Fruit fly (Drosophila melanogaster) whole organism, embryonic: ENCODE results near the gene RfC4.

ENCODE experiments used
- Adf1 ChIP-seq: fragments of 200-800 bp; sonication (Bioruptor generic); IDR thresholded peaks from 2 replicates; pipeline ENCODE4 v1.3.6; 2022; ENCODE audit warnings: missing biosample characterization, missing genetic modification characterization
- Aef1 ChIP-seq: fragments of 200-800 bp; sonication (Bioruptor generic); IDR thresholded peaks from 3 replicates; pipeline ENCODE4 v1.3.6; 2022; ENCODE audit warnings: missing biosample characterization, missing genetic modification characterization
- Asciz ChIP-seq: fragments of 200-800 bp; sonication (Bioruptor generic); optimal IDR thresholded peaks from 2 replicates; lab custom pipeline; 2017; ENCODE audit warnings: missing biosample characterization, mild to moderate bottlenecking, missing genetic modification characterization, missing genetic modification reagents
- B-H1 ChIP-seq: fragments of 200-800 bp; sonication (Bioruptor generic); IDR thresholded peaks from 3 replicates; pipeline ENCODE4 v1.3.6; 2022; ENCODE audit warnings: missing biosample characterization, missing genetic modification characterization
- CG10431 ChIP-seq: fragments of 200-800 bp; sonication (Bioruptor generic); optimal IDR thresholded peaks from 3 replicates; lab custom pipeline; 2018; ENCODE audit warnings: missing biosample characterization, mild to moderate bottlenecking, missing genetic modification characterization
- CG10959 ChIP-seq: fragments of 200-800 bp; sonication (Bioruptor generic); IDR thresholded peaks from 2 replicates; pipeline ENCODE4 v1.3.6; 2022; ENCODE audit warnings: missing biosample characterization, missing genetic modification characterization
- CG13894 ChIP-seq: fragments of 200-800 bp; sonication (Bioruptor generic); optimal IDR thresholded peaks from 3 replicates; lab custom pipeline; 2018; ENCODE audit warnings: missing biosample characterization, mild to moderate bottlenecking, missing genetic modification characterization, moderate library complexity
- CG14965 ChIP-seq: fragments of 200-800 bp; sonication (Bioruptor generic); optimal IDR thresholded peaks from 2 replicates; lab custom pipeline; 2016; ENCODE audit warnings: missing biosample characterization, missing genetic modification characterization, borderline replicate concordance
- CG17385 ChIP-seq: fragments of 200-800 bp; sonication (Bioruptor generic); optimal IDR thresholded peaks from 3 replicates; lab custom pipeline; 2018; ENCODE audit warnings: missing biosample characterization, mild to moderate bottlenecking, missing genetic modification characterization
- CG1832 ChIP-seq: fragments of 200-800 bp; sonication (Bioruptor generic); optimal IDR thresholded peaks from 2 replicates; lab custom pipeline; 2017; ENCODE audit warnings: missing biosample characterization, mild to moderate bottlenecking, missing genetic modification characterization, inconsistent platforms
- CG2120 ChIP-seq: fragments of 200-800 bp; sonication (Bioruptor generic); optimal IDR thresholded peaks from 3 replicates; lab custom pipeline; 2016; ENCODE audit warnings: missing biosample characterization, missing genetic modification characterization
- CG2202 ChIP-seq: fragments of 200-800 bp; sonication (Bioruptor generic); optimal IDR thresholded peaks from 2 replicates; lab custom pipeline; 2018; ENCODE audit warnings: missing biosample characterization, mild to moderate bottlenecking, missing genetic modification characterization
- CG2678 ChIP-seq: fragments of 200-800 bp; sonication (Bioruptor generic); optimal IDR thresholded peaks from 3 replicates; lab custom pipeline; 2019; ENCODE audit warnings: missing biosample characterization, mild to moderate bottlenecking, missing genetic modification characterization, moderate library complexity
- CG32532 ChIP-seq: fragments of 200-800 bp; sonication (Bioruptor generic); IDR thresholded peaks from 2 replicates; pipeline ENCODE4 v1.3.6; 2022; ENCODE audit warnings: missing biosample characterization, missing genetic modification characterization
- CG32767 ChIP-seq: fragments of 200-800 bp; sonication (Bioruptor generic); IDR thresholded peaks from 2 replicates; pipeline ENCODE4 v1.3.6; 2022; ENCODE audit warnings: missing biosample characterization, missing genetic modification characterization
- CG34376 ChIP-seq: fragments of 200-800 bp; sonication (Bioruptor generic); optimal IDR thresholded peaks from 2 replicates; lab custom pipeline; 2018; ENCODE audit warnings: missing biosample characterization, mild to moderate bottlenecking, missing genetic modification characterization
- CG4617 ChIP-seq: fragments of 200-800 bp; sonication (Bioruptor generic); optimal IDR thresholded peaks from 3 replicates; lab custom pipeline; 2016; ENCODE audit warnings: missing biosample characterization, missing genetic modification characterization, borderline replicate concordance
- CG6254 ChIP-seq: fragments of 200-800 bp; sonication (Bioruptor generic); optimal IDR thresholded peaks from 3 replicates; lab custom pipeline; 2017; ENCODE audit warnings: mild to moderate bottlenecking, missing biosample characterization, missing genetic modification reagents, missing genetic modification characterization
- CG6683 ChIP-seq: fragments of 200-800 bp; sonication (Bioruptor generic); optimal IDR thresholded peaks from 2 replicates; lab custom pipeline; 2017; ENCODE audit warnings: missing biosample characterization, mild to moderate bottlenecking, missing genetic modification characterization, missing genetic modification reagents
- CG6689 ChIP-seq: fragments of 200-800 bp; sonication (Bioruptor generic); IDR thresholded peaks from 2 replicates; pipeline ENCODE4 v1.3.6; 2022; ENCODE audit warnings: missing biosample characterization, missing genetic modification characterization
- CkIIα-i1 ChIP-seq: fragments of 200-800 bp; sonication (Bioruptor generic); IDR thresholded peaks from 2 replicates; pipeline ENCODE4 v1.3.6; 2022; ENCODE audit warnings: missing biosample characterization, missing genetic modification characterization
- D19B ChIP-seq: fragments of 200-800 bp; sonication (Bioruptor generic); optimal IDR thresholded peaks from 2 replicates; lab custom pipeline; 2017; ENCODE audit warnings: missing biosample characterization, mild to moderate bottlenecking, missing genetic modification characterization
- Doc2 ChIP-seq: fragments of 200-800 bp; sonication (Bioruptor generic); IDR thresholded peaks from 2 replicates; pipeline ENCODE4 v1.3.6; 2022; ENCODE audit warnings: missing biosample characterization, missing genetic modification characterization
- Hr51 ChIP-seq, 2 experiments: fragments of 200-800 bp; sonication (Bioruptor generic); optimal IDR thresholded peaks; 2 replicates in 1 of 2; 3 replicates in 1 of 2; lab custom pipeline; 2016 to 2018; ENCODE audit warnings: missing biosample characterization in 2 of 2, missing genetic modification characterization in 2 of 2, mild to moderate bottlenecking in 1 of 2, moderate library complexity in 1 of 2
- Lpt ChIP-seq: fragments of >200 bp; optimal IDR thresholded peaks from 2 replicates; lab custom pipeline; 2018; ENCODE audit warnings: missing biosample characterization, missing genetic modification characterization
- Med ChIP-seq: fragments of 200-800 bp; sonication (Bioruptor generic); peaks from one replicate; lab custom pipeline; 2016; ENCODE audit warnings: missing biosample characterization, missing genetic modification characterization, mild to moderate bottlenecking, inconsistent platforms, moderate library complexity
- PHDP ChIP-seq: fragments of 200-800 bp; sonication (Bioruptor generic); optimal IDR thresholded peaks from 3 replicates; lab custom pipeline; 2018; ENCODE audit warnings: missing biosample characterization, mild to moderate bottlenecking, missing genetic modification characterization, moderate library complexity
- Ptx1 ChIP-seq: fragments of 200-800 bp; sonication (Bioruptor generic); IDR thresholded peaks from 2 replicates; pipeline ENCODE4 v1.3.6; 2022; ENCODE audit warnings: missing biosample characterization, missing genetic modification characterization
- abd-A ChIP-seq: fragments of 200-800 bp; sonication (Bioruptor generic); optimal IDR thresholded peaks from 3 replicates; lab custom pipeline; 2019; ENCODE audit warnings: missing biosample characterization, mild to moderate bottlenecking, missing genetic modification characterization, moderate library complexity
- ap ChIP-seq: fragments of 200-800 bp; sonication (Bioruptor generic); IDR thresholded peaks from 2 replicates; pipeline ENCODE4 v1.3.6; 2022; ENCODE audit warnings: missing biosample characterization, missing genetic modification characterization
- bab2 ChIP-seq: fragments of 200-800 bp; sonication (Bioruptor generic); optimal IDR thresholded peaks from 2 replicates; lab custom pipeline; 2016; ENCODE audit warnings: missing biosample characterization, missing genetic modification characterization
- cato ChIP-seq: fragments of 200-800 bp; sonication (Bioruptor generic); optimal IDR thresholded peaks from 2 replicates; lab custom pipeline; 2016; ENCODE audit warnings: missing biosample characterization, missing genetic modification characterization, borderline replicate concordance
- chinmo ChIP-seq: fragments of 200-800 bp; sonication (Bioruptor generic); IDR thresholded peaks from 4 replicates; pipeline ENCODE4 v1.3.6; 2022; ENCODE audit warnings: missing biosample characterization, missing genetic modification characterization; ENCODE audit not compliant: partially characterized antibody
- da ChIP-seq: fragments of 200-800 bp; sonication (Bioruptor generic); optimal IDR thresholded peaks from 2 replicates; lab custom pipeline; 2016; ENCODE audit warnings: missing biosample characterization, missing genetic modification characterization
- ems ChIP-seq: fragments of 200-800 bp; sonication (Bioruptor generic); optimal IDR thresholded peaks from 3 replicates; lab custom pipeline; 2016; ENCODE audit warnings: missing biosample characterization, missing genetic modification characterization
- exex ChIP-seq: fragments of 200-800 bp; sonication (Bioruptor generic); optimal IDR thresholded peaks from 4 replicates; lab custom pipeline; 2018; ENCODE audit warnings: missing biosample characterization, mild to moderate bottlenecking, missing genetic modification characterization, moderate library complexity
- grn ChIP-seq: fragments of 200-800 bp; sonication (Bioruptor generic); optimal IDR thresholded peaks from 3 replicates; lab custom pipeline; 2017; ENCODE audit warnings: missing biosample characterization, missing genetic modification characterization
- gro ChIP-seq: fragments of 200-800 bp; sonication (Bioruptor generic); optimal IDR thresholded peaks from 2 replicates; lab custom pipeline; 2016; ENCODE audit warnings: missing biosample characterization, missing genetic modification characterization
- lab ChIP-seq: fragments of 200-800 bp; sonication (Bioruptor generic); optimal IDR thresholded peaks from 3 replicates; lab custom pipeline; 2017; ENCODE audit warnings: missing biosample characterization, missing genetic modification characterization, mild to moderate bottlenecking, moderate library complexity, missing genetic modification reagents
- lola ChIP-seq, 3 experiments: fragments of >200 bp in 2 of 3; fragments of 200-800 bp in 1 of 3; sonication (Bioruptor generic) in 1 of 3; optimal IDR thresholded peaks; 2 replicates each; lab custom pipeline; 2017 to 2019; ENCODE audit warnings: missing biosample characterization in 3 of 3, missing genetic modification characterization in 3 of 3, mild to moderate bottlenecking in 1 of 3, moderate library complexity in 1 of 3
- nerfin-1 ChIP-seq: fragments of 200-800 bp; sonication (Bioruptor generic); optimal IDR thresholded peaks from 3 replicates; lab custom pipeline; 2019; ENCODE audit warnings: missing biosample characterization, mild to moderate bottlenecking, missing genetic modification characterization, moderate library complexity
- nmo ChIP-seq: fragments of 200-800 bp; sonication (Bioruptor generic); optimal IDR thresholded peaks from 2 replicates; lab custom pipeline; 2018; ENCODE audit warnings: missing biosample characterization, mild to moderate bottlenecking, missing genetic modification characterization, moderate library complexity
- sd ChIP-seq: fragments of 200-800 bp; sonication (Bioruptor generic); optimal IDR thresholded peaks from 3 replicates; lab custom pipeline; 2018; ENCODE audit warnings: missing biosample characterization, mild to moderate bottlenecking, missing genetic modification characterization, moderate library complexity
- sens ChIP-seq: fragments of 200-800 bp; sonication (Bioruptor generic); peaks from one replicate; lab custom pipeline; 2016; ENCODE audit warnings: missing biosample characterization, missing genetic modification characterization
- tgo ChIP-seq: fragments of 200-800 bp; sonication (Bioruptor generic); IDR thresholded peaks from 3 replicates; pipeline ENCODE4 v1.3.6; 2022; ENCODE audit warnings: missing biosample characterization, missing genetic modification characterization
- usp ChIP-seq: fragments of >200 bp; optimal IDR thresholded peaks from 2 replicates; lab custom pipeline; 2017; ENCODE audit warnings: missing biosample characterization, missing genetic modification characterization
- vfl ChIP-seq: fragments of 200-800 bp; sonication (Bioruptor generic); optimal IDR thresholded peaks from 2 replicates; lab custom pipeline; 2016; ENCODE audit warnings: missing biosample characterization, missing genetic modification characterization
- zfh2 ChIP-seq: fragments of 200-800 bp; sonication (Bioruptor generic); optimal IDR thresholded peaks from 2 replicates; lab custom pipeline; 2016; ENCODE audit warnings: missing biosample characterization, missing genetic modification characterization

Gene RfC4

dm6 chr3L:4117493-4117892, 18.3 kb downstream of the RfC4 start:
- TF ChIP-seq CG32767 (GFP tag; lab: Robert Waterston, UW) (no peak), cato (no peak), CG4617 (GFP tag; lab: Kevin White, UChicago) (no peak), tgo (GFP tag; lab: Robert Waterston, UW) (no peak), ap (GFP tag; lab: Robert Waterston, UW) (no peak), da (GFP tag; lab: Kevin White, UChicago) (no peak), CG13894 (peak; percentile 74), sd (peak; percentile 23), chinmo (0 out of 4 replicates have a peak, but pooled peaks have one; percentile 59), B-H1 (GFP tag; lab: Robert Waterston, UW) (no peak), CG14965 (GFP tag; lab: Kevin White, UChicago) (no peak), CG10431 (GFP tag; lab: Kevin White, UChicago) (no peak), vfl (no peak), abd-A (tag; lab: Kevin White, UChicago) (peak; percentile 16)

- TF ChIP-seq CG10959 (GFP tag; lab: Robert Waterston, UW) (no peak), PHDP (tag; lab: Kevin White, UChicago) (peak; percentile 16), nerfin-1 (tag; lab: Kevin White, UChicago) (no peak), CG17385 (GFP tag; lab: Kevin White, UChicago) (no peak), vfl (no peak), CG6254 (GFP tag; lab: Kevin White, UChicago) (no peak), usp (GFP tag; lab: Kevin White, UChicago) (no peak), Aef1 (GFP tag; lab: Robert Waterston, UW) (no peak), gro (no peak), CG6689 (no peak), CG34376 (GFP tag; lab: Kevin White, UChicago) (peak; percentile 12), Adf1 (no peak), Asciz (GFP tag; lab: Kevin White, UChicago) (no peak), zfh2 (GFP tag; lab: Kevin White, UChicago) (no peak), CG2202 (peak; percentile 3), Doc2 (GFP tag; lab: Robert Waterston, UW) (no peak), Ptx1 (GFP tag; lab: Robert Waterston, UW) (no peak), CG2120 (GFP tag; lab: Kevin White, UChicago) (peak; percentile 18), ems (GFP tag; lab: Kevin White, UChicago) (no peak), CG2678 (tag; lab: Kevin White, UChicago) (peak; percentile 13), nmo (no peak), CG32532 (GFP tag; lab: Robert Waterston, UW) (peak; percentile 9; the same call in 1 of the 2 replicates), CkIIα-i1 (GFP tag; lab: Robert Waterston, UW) (no peak), CG6683 (no peak), lola (GFP tag; optimal IDR thresholded peaks at IDR 0.05; lab: Kevin White, UChicago) (no peak), D19B (GFP tag; lab: Kevin White, UChicago) (no peak), exex (peak; percentile 33), bab2 (GFP tag; lab: Kevin White, UChicago) (no peak), Med (GFP tag; lab: Kevin White, UChicago) (peak; percentile 31), grn (GFP tag; lab: Kevin White, UChicago) (peak; percentile 49), sens (GFP tag; lab: Kevin White, UChicago) (peak; percentile 28), da (GFP tag; lab: Kevin White, UChicago) (no peak), lab (GFP tag; lab: Kevin White, UChicago) (peak; percentile 13), Lpt (GFP tag; lab: Kevin White, UChicago) (no peak), Hr51 (GFP tag; optimal IDR thresholded peaks at IDR 0.05; lab: Kevin White, UChicago) (peak in 1 of 2 experiments; percentile 3), CG1832 (GFP tag; lab: Kevin White, UChicago) (no peak)
Observed at dm6 chr3L:4116490-4117367, 19.1 kb downstream of the RfC4 start.
